Worm (Caenorhabditis elegans): ENCODE results near the gene C45E5.1.

- TF ChIP-seq madf-8 (GFP tag; conservative IDR thresholded peaks at IDR 0.05) = no peak
- no peak for TF ChIP-seq hlh-12 (tag; optimal IDR thresholded peaks at IDR 0.05)
- no peak for TF ChIP-seq unc-62 (GFP tag; optimal IDR thresholded peaks at IDR 0.05)
These were observed 18.6 kb downstream of the C45E5.1 start for ce11 chrIV:5762770-5763169.

Data from whole organism, young adult.